Worm (Caenorhabditis elegans) whole organism, L4 larva: ENCODE data around the gene F59B2.14.

Source experiments
- aly-2 ChIP-seq: sonication (generic microtip); optimal IDR thresholded peaks from 2 replicates; lab custom pipeline; 2018; ENCODE audit warnings: missing biosample characterization, missing genetic modification characterization
- lim-7 ChIP-seq: fragments of 200-800 bp; sonication (Bioruptor generic); IDR thresholded peaks from 2 replicates; pipeline ENCODE4 v1.3.6; 2022; ENCODE audit warnings: missing genetic modification characterization, missing compliant biosample characterization

- no peak for TF ChIP-seq lim-7 (GFP tag; lab: Robert Waterston, UW)
- no peak for TF ChIP-seq aly-2 (tag; lab: Kevin White, UChicago)
Observed at ce11 chrIII:9058959-9059534, 36.6 kb upstream of the F59B2.14 start, which contains the start of gene gst-1.
